Fruit fly (Drosophila melanogaster) Kc167 (cell line): ENCODE data around the gene Cda4.

ENCODE experiments used
- Myc ChIP-seq: fragments of >200 bp; optimal IDR thresholded peaks from 2 replicates; lab custom pipeline; 2017; ENCODE audit warnings: missing external identifiers
- h ChIP-seq: fragments of >200 bp; optimal IDR thresholded peaks from 3 replicates; lab custom pipeline; 2018; ENCODE audit warnings: missing external identifiers
- psq ChIP-seq: fragments of >200 bp; optimal IDR thresholded peaks from 2 replicates; lab custom pipeline; 2017; ENCODE audit warnings: missing external identifiers
- ttk ChIP-seq: sonication (Bioruptor generic); optimal IDR thresholded peaks from 2 replicates; lab custom pipeline; 2017; ENCODE audit warnings: missing external identifiers

dm6 chrX:22636737-22637273 lies 4.3 kb upstream of the Cda4 start:
- no peak for TF ChIP-seq h (lab: Kevin White, UChicago)
- no peak for TF ChIP-seq psq
- no peak for TF ChIP-seq ttk (lab: Kevin White, UChicago)
- no peak for TF ChIP-seq Myc (lab: Kevin White, UChicago)
